Worm (Caenorhabditis elegans) whole organism, late embryonic: ENCODE results near the gene Y38E10A.1.

Source experiments
- ama-1 ChIP-seq: fragments of 150-350 bp; optimal IDR thresholded peaks from 2 replicates; lab custom pipeline; 2014
- ceh-9 ChIP-seq: sonication (generic microtip); optimal IDR thresholded peaks from 2 replicates; lab custom pipeline; 2016; ENCODE audit warnings: mild to moderate bottlenecking, missing genetic modification characterization, inconsistent platforms, missing compliant biosample characterization
- fkh-6 ChIP-seq: sonication (generic microtip); optimal IDR thresholded peaks from 2 replicates; lab custom pipeline; 2016; ENCODE audit warnings: missing genetic modification characterization, missing compliant biosample characterization
- hlh-6 ChIP-seq: sonication (generic microtip); optimal IDR thresholded peaks from 2 replicates; lab custom pipeline; 2016; ENCODE audit warnings: missing genotype, missing genetic modification characterization, missing compliant biosample characterization
- lin-11 ChIP-seq: fragments of 200-800 bp; sonication (Bioruptor generic); optimal IDR thresholded peaks from 2 replicates; lab custom pipeline; 2018; ENCODE audit warnings: mild to moderate bottlenecking, missing genetic modification characterization, missing compliant biosample characterization
- pha-4 ChIP-seq: fragments of 150-350 bp; optimal IDR thresholded peaks from 2 replicates; lab custom pipeline; 2018; ENCODE audit warnings: missing biosample characterization, missing genetic modification reagents, missing genetic modification characterization
- sox-4 ChIP-seq: sonication (generic microtip); optimal IDR thresholded peaks from 2 replicates; lab custom pipeline; 2017; ENCODE audit warnings: mild to moderate bottlenecking, missing genetic modification characterization, inconsistent platforms, missing compliant biosample characterization
- tbx-2 ChIP-seq: sonication (generic microtip); optimal IDR thresholded peaks from 2 replicates; lab custom pipeline; 2016; ENCODE audit warnings: missing genetic modification characterization, missing compliant biosample characterization

DNA sequence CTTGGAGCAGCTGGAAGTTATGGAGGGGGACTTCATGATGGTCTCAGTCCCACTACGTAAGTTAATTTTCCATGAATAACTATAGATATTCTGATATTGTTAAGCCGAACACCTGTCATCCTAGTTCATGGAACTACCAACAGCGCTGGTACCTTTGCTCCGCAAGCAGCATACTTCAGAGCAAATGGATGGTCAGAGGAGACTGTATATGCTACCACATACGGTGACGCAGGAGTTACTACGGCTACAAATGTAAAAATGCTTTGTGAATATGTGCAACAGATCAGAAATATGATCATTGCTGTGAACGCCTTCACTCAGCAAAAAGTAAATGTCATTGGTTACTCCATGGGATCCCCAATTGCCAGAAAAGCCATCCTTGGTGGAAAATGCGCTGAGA lies 35.7 kb upstream of the Y38E10A.1 start:
- TF ChIP-seq tbx-2: no peak
- no peak for TF ChIP-seq lin-11 (tag; lab: Kevin White, UChicago)
- no peak for TF ChIP-seq hlh-6
- no peak for TF ChIP-seq pha-4
- no peak for TF ChIP-seq ama-1 (lab: Kevin White, UChicago)
- no peak for TF ChIP-seq sox-4
- TF ChIP-seq ceh-9 (tag; lab: Kevin White, UChicago): no peak
- TF ChIP-seq fkh-6 (tag; lab: Kevin White, UChicago): no peak
